Worm (Caenorhabditis elegans) whole organism, midembryonic: ENCODE data around the gene ptr-1.

Source experiments
- T22C8.4 ChIP-seq: fragments of 200-800 bp; sonication (Bioruptor generic); IDR thresholded peaks from 2 replicates; pipeline ENCODE4 v1.3.6; 2022; ENCODE audit warnings: missing genetic modification characterization, missing compliant biosample characterization
- cog-1 ChIP-seq: sonication (generic microtip); optimal IDR thresholded peaks from 2 replicates; lab custom pipeline; 2016; ENCODE audit warnings: missing genetic modification characterization, missing compliant biosample characterization
- flt-1 ChIP-seq: fragments of 200-800 bp; sonication (Bioruptor generic); IDR thresholded peaks from 2 replicates; pipeline ENCODE4 v1.3.6; 2022; ENCODE audit warnings: missing genetic modification characterization, missing compliant biosample characterization
- med-1 ChIP-seq: sonication (generic microtip); optimal IDR thresholded peaks from 2 replicates; lab custom pipeline; 2017; ENCODE audit warnings: missing genetic modification characterization, mild to moderate bottlenecking, missing compliant biosample characterization, antibody characterized with exemption, missing genetic modification reagents; ENCODE audit not compliant: insufficient read depth
- ref-1 ChIP-seq: fragments of 200-800 bp; sonication (Bioruptor generic); conservative IDR thresholded peaks from 2 replicates; pipeline ENCODE4 v1.3.6; 2022; ENCODE audit warnings: missing genetic modification reagents, missing genetic modification characterization, missing compliant biosample characterization
- tab-1 ChIP-seq: fragments of 200-800 bp; sonication (Bioruptor generic); IDR thresholded peaks from 2 replicates; pipeline ENCODE4 v1.3.6; 2022; ENCODE audit warnings: missing genetic modification characterization, missing compliant biosample characterization
- ztf-23 ChIP-seq: fragments of 200-800 bp; sonication (Bioruptor generic); IDR thresholded peaks from 2 replicates; pipeline ENCODE4 v1.3.6; 2022; ENCODE audit warnings: missing genetic modification reagents, missing genetic modification characterization, missing compliant biosample characterization

- TF ChIP-seq ztf-23 (GFP tag; lab: Robert Waterston, UW) (no peak), flt-1 (no peak), tab-1 (GFP tag; lab: Robert Waterston, UW) (no peak), med-1 (GFP tag; lab: Kevin White, UChicago) (no peak), ref-1 (GFP tag; lab: Robert Waterston, UW) (no peak), T22C8.4 (GFP tag; lab: Robert Waterston, UW) (no peak), cog-1 (tag; lab: Kevin White, UChicago) (no peak)
Measured at ce11 chrV:9128562-9128961, 53.0 kb downstream of the ptr-1 start.
